Worm (Caenorhabditis elegans): ENCODE data around the gene rpac-19.

Gene rpac-19

DNA sequence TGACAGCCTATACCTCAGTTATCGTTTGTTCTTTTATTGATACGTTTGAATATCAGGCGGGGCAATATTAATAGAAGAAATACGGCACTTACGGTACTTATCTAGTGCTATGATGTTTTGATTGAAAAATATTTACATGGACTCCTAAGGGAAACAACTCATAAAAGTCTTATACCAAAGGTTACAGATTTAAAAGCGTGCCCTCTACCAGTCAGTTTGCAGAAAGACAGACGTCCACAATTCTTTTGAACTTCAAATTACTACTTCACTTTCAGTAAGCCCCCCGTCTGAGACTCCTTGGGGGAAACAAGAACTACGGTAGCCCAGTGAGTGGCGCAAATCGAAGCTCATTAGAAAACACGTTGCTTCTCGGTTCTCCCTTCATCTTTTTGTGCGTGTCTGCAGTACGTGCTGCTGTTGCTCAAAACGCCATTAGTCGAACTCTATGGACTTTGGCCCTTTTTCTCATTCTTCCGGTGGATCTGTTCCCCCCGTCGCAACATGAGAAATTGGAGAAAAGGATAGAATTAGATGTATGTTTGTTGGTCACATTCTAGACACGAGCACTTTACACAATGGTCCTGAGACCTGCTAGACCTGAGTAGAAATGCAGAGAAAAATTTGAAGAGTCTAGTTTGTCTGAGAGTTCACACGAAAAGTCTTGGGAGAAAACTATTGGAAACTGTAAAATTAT is 32.7 kb upstream of the rpac-19 start:
- TF ChIP-seq mls-2 (tag; optimal IDR thresholded peaks at IDR 0.05) (no peak), unc-120 (tag; optimal IDR thresholded peaks at IDR 0.05; ENCODE audit: poor library complexity, severe bottlenecking) (peak; percentile 35), hlh-1 (tag; optimal IDR thresholded peaks at IDR 0.05) (peak; percentile 42)

DNA sequence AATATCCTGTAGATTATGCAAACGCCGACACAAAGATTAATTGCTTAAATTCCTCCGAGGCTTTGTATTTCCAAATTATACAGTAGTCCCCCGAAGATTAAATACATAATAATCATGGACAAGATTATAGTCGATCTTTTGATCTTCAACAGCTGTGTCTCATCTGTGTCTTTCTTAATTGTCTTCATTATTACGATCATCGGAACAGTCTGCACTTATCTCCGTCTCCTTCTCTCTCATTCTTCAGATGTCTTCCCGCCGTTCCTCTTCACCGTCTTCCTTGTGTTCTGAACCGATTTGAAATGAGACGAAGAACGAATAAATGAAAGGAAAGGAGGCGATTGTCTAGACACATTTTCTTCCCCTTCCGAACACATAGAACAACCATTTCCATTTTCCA is 31.4 kb upstream of the rpac-19 start:
- peak; percentile 54 for TF ChIP-seq elt-1 (tag; optimal IDR thresholded peaks at IDR 0.05; ENCODE audit: borderline replicate concordance, insufficient read depth)
- TF ChIP-seq ceh-43 (GFP tag; optimal IDR thresholded peaks at IDR 0.05): peak; percentile 26
- TF ChIP-seq elt-3 (tag; optimal IDR thresholded peaks at IDR 0.05): no peak
- no peak for TF ChIP-seq sptf-1 (tag; optimal IDR thresholded peaks at IDR 0.05)
- TF ChIP-seq hlh-1 (tag; optimal IDR thresholded peaks at IDR 0.05): peak; percentile 40
- peak; percentile 18 for TF ChIP-seq ces-1 (GFP tag; optimal IDR thresholded peaks at IDR 0.05)
- TF ChIP-seq tbx-8 (GFP tag; optimal IDR thresholded peaks at IDR 0.05): no peak
- peak; percentile 8 for TF ChIP-seq cnd-1 (tag; optimal IDR thresholded peaks at IDR 0.05)
- no peak for TF ChIP-seq mls-2 (tag; optimal IDR thresholded peaks at IDR 0.05)
- TF ChIP-seq lin-32 (GFP tag; optimal IDR thresholded peaks at IDR 0.05): peak; percentile 58
- no peak for TF ChIP-seq nhr-2 (tag; optimal IDR thresholded peaks at IDR 0.05)
- TF ChIP-seq ztf-11 (tag; optimal IDR thresholded peaks at IDR 0.05): no peak
- TF ChIP-seq mep-1 (tag; optimal IDR thresholded peaks at IDR 0.05): no peak
- TF ChIP-seq lsy-2 (tag; optimal IDR thresholded peaks at IDR 0.05): no peak
- TF ChIP-seq M03D4.4 (tag; optimal IDR thresholded peaks at IDR 0.05): no peak

DNA sequence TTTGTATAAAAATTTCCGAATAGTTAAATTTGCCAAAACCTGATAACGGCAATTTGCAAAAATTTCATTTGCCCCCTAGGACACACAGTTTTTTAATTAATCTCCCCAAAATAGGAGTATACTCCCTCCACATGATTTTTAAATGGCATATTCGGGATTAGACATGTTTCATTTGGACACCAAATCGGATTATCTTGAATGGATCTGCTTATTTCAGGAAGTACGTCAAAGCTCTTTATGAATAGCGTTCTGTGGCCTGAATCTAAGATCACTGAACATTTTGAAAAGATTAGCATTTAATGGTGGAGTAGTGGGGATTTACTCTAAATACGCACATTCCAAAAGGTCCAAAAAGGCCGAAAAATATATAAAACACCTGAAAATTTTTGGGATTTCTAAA is 28.9 kb upstream of the rpac-19 start:
- TF ChIP-seq lin-32 (GFP tag; optimal IDR thresholded peaks at IDR 0.05) (no peak), ceh-83 (GFP tag; optimal IDR thresholded peaks at IDR 0.05) (no peak), ces-1 (GFP tag; optimal IDR thresholded peaks at IDR 0.05) (no peak), ceh-39 (tag; optimal IDR thresholded peaks at IDR 0.05) (no peak), sem-2 (GFP tag; optimal IDR thresholded peaks at IDR 0.05) (no peak), M03D4.4 (tag; optimal IDR thresholded peaks at IDR 0.05) (no peak), nhr-2 (tag; optimal IDR thresholded peaks at IDR 0.05) (no peak), blmp-1 (tag; optimal IDR thresholded peaks at IDR 0.05) (no peak), unc-120 (tag; optimal IDR thresholded peaks at IDR 0.05; ENCODE audit: poor library complexity, severe bottlenecking) (no peak), ham-2 (GFP tag; optimal IDR thresholded peaks at IDR 0.05) (no peak), ztf-11 (tag; optimal IDR thresholded peaks at IDR 0.05) (no peak), mls-2 (tag; optimal IDR thresholded peaks at IDR 0.05) (no peak)

DNA sequence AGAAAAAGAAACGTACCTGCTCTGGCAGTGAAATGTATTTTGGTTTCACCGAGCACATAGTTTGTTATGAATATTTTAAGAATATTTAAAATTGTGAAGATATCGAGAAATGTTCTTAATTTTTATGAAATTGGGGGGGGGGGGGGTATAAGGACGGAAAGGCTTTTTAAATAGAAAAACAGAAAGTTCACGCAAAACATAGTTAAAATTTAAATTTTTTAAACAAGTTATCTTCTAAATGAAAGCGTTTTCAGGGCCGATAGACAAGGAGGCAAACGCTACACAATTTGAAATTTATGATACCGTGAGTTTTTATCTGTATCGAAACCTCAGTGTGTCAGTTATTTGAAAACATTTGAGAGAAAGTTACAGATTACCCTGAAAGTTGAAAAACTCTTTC is 26.1 kb upstream of the rpac-19 start, which contains the start of gene C15H7.4:
TSS of gene C15H7.4 (minus strand) at position 101 of the 400 bp plus-strand sequence.
- TF ChIP-seq ceh-83 (GFP tag; optimal IDR thresholded peaks at IDR 0.05) (no peak), mls-2 (tag; optimal IDR thresholded peaks at IDR 0.05) (no peak), zip-8 (tag; optimal IDR thresholded peaks at IDR 0.05) (no peak), M03D4.4 (tag; optimal IDR thresholded peaks at IDR 0.05) (no peak), unc-120 (tag; optimal IDR thresholded peaks at IDR 0.05; ENCODE audit: poor library complexity, severe bottlenecking) (no peak), mab-5 (tag; optimal IDR thresholded peaks at IDR 0.05) (no peak), pha-4 (tag; optimal IDR thresholded peaks at IDR 0.05) (no peak), lsy-2 (tag; optimal IDR thresholded peaks at IDR 0.05) (no peak), blmp-1 (tag; optimal IDR thresholded peaks at IDR 0.05) (no peak), mep-1 (tag; optimal IDR thresholded peaks at IDR 0.05) (no peak), sptf-1 (tag; optimal IDR thresholded peaks at IDR 0.05) (no peak), drap-1 (GFP tag; optimal IDR thresholded peaks at IDR 0.05) (no peak), cnd-1 (tag; optimal IDR thresholded peaks at IDR 0.05) (no peak), unc-39 (tag; optimal IDR thresholded peaks at IDR 0.05) (no peak), sem-2 (GFP tag; optimal IDR thresholded peaks at IDR 0.05) (no peak), elt-1 (tag; optimal IDR thresholded peaks at IDR 0.05; ENCODE audit: borderline replicate concordance, insufficient read depth) (no peak), ztf-11 (tag; optimal IDR thresholded peaks at IDR 0.05) (no peak)

DNA sequence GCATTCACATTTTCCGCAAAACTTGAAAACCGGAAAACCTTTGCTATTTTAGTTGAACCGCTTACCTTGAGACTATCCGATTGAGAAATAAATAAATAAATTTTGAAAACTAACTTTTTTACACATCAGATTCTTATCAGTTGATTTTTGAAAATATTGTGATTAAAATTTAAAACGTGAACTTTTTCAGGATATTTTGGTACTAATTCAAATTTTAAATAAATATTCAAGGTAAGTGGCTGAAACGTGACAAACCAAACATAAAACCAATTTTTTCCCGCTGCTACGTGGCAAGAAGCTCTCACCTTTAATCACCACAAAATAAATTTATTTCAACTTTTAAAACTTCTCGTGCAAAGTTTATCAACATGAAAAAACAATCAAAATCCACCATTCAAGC is 22.2 kb upstream of the rpac-19 start, which contains the start of gene C15H7.3:
TSS of gene C15H7.3 (minus strand) at position 101 of the 400 bp plus-strand sequence.
- TF ChIP-seq ham-2 (GFP tag; optimal IDR thresholded peaks at IDR 0.05) (no peak), ceh-43 (GFP tag; optimal IDR thresholded peaks at IDR 0.05) (no peak), sem-2 (GFP tag; optimal IDR thresholded peaks at IDR 0.05) (no peak)

DNA sequence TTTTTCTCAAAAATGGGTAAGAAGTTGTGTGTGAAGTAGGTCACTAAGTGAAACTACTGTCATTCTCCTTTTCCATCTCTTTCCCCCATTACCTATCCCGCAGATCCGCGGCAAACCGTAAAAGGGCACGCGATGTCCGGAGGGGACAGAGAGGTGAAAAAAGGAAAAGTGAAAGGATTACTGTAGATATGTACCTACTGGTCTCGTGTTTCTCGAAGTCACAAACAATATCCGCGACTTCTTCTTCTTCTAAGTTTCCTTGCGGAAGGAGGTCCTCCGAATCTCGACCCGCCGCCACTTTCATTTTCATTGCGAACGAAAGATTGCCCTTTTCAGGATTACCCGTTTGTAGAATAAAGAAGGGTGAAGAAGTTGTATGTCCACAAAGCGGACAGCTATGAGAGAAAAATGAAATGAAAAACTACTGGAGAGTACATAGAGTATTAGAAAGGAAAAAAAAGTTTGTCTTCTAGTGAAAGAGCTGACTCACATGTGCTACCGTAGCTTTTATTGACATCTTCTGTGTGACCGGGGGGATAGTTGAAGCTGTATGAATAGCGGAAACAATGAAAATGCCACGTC is 16.8 kb upstream of the rpac-19 start:
- TF ChIP-seq sem-2 (GFP tag; optimal IDR thresholded peaks at IDR 0.05): no peak
- peak; percentile 94 for TF ChIP-seq blmp-1 (tag; optimal IDR thresholded peaks at IDR 0.05)
- TF ChIP-seq sptf-1 (tag; optimal IDR thresholded peaks at IDR 0.05): no peak
- peak; percentile 37 for TF ChIP-seq lsy-2 (tag; optimal IDR thresholded peaks at IDR 0.05)
- no peak for TF ChIP-seq elt-3 (tag; optimal IDR thresholded peaks at IDR 0.05)
- TF ChIP-seq flh-1 (GFP tag; optimal IDR thresholded peaks at IDR 0.05): no peak
- TF ChIP-seq lin-13 (tag; optimal IDR thresholded peaks at IDR 0.05): no peak
- TF ChIP-seq nhr-28 (tag; optimal IDR thresholded peaks at IDR 0.05): no peak
- TF ChIP-seq nhr-12 (tag; optimal IDR thresholded peaks at IDR 0.05): no peak
- no peak for TF ChIP-seq snpc-4 (tag; optimal IDR thresholded peaks at IDR 0.05)
- TF ChIP-seq nhr-237 (tag; optimal IDR thresholded peaks at IDR 0.05): no peak
- TF ChIP-seq mep-1 (tag; optimal IDR thresholded peaks at IDR 0.05): peak; percentile 3
- peak; percentile 60 for TF ChIP-seq ham-2 (GFP tag; optimal IDR thresholded peaks at IDR 0.05)

Data from whole organism, mixed stage, embryonic.